Fruit fly (Drosophila melanogaster) whole organism, embryonic: ENCODE measurements around the gene CG7320.
A peak's percentile ranks its signal among the peaks of the same experiment; 100 is the strongest.

Experiments used
- ATbp ChIP-seq: fragments of 200-800 bp; sonication (Bioruptor generic); optimal IDR thresholded peaks from 2 replicates; lab custom pipeline; 2017; ENCODE audit warnings: missing biosample characterization, mild to moderate bottlenecking, missing genetic modification characterization, missing genetic modification reagents
- Aef1 ChIP-seq: fragments of 200-800 bp; sonication (Bioruptor generic); IDR thresholded peaks from 3 replicates; pipeline ENCODE4 v1.3.6; 2022; ENCODE audit warnings: missing biosample characterization, missing genetic modification characterization
- Atf6 ChIP-seq: fragments of 200-800 bp; sonication (Bioruptor generic); IDR thresholded peaks from 2 replicates; pipeline ENCODE4 v1.3.6; 2022; ENCODE audit warnings: missing biosample characterization, missing genetic modification characterization
- Blimp-1 ChIP-seq: fragments of 200-800 bp; sonication (Bioruptor generic); optimal IDR thresholded peaks from 3 replicates; lab custom pipeline; 2018; ENCODE audit warnings: missing biosample characterization, missing genetic modification characterization, mild to moderate bottlenecking, moderate library complexity, missing genetic modification reagents
- BtbVII ChIP-seq: fragments of 200-800 bp; sonication (Bioruptor generic); optimal IDR thresholded peaks from 3 replicates; lab custom pipeline; 2017; ENCODE audit warnings: missing biosample characterization, mild to moderate bottlenecking, missing genetic modification characterization
- Bteb2 ChIP-seq: fragments of 200-800 bp; sonication (Bioruptor generic); optimal IDR thresholded peaks from 2 replicates; lab custom pipeline; 2016; ENCODE audit warnings: missing biosample characterization, missing genetic modification characterization
- CG10431 ChIP-seq: fragments of 200-800 bp; sonication (Bioruptor generic); optimal IDR thresholded peaks from 3 replicates; lab custom pipeline; 2018; ENCODE audit warnings: missing biosample characterization, mild to moderate bottlenecking, missing genetic modification characterization
- CG15696 ChIP-seq: fragments of 200-800 bp; sonication (Bioruptor generic); optimal IDR thresholded peaks from 2 replicates; lab custom pipeline; 2019; ENCODE audit warnings: missing biosample characterization, mild to moderate bottlenecking, missing genetic modification characterization, moderate library complexity
- CG2712 ChIP-seq: fragments of 200-800 bp; optimal IDR thresholded peaks from 3 replicates; lab custom pipeline; 2019; ENCODE audit warnings: missing biosample characterization, mild to moderate bottlenecking, missing genetic modification characterization, moderate library complexity
- CG31388 ChIP-seq: fragments of 200-800 bp; sonication (Bioruptor generic); optimal IDR thresholded peaks from 2 replicates; lab custom pipeline; 2016; ENCODE audit warnings: missing biosample characterization, missing genetic modification characterization
- CG31441 ChIP-seq: fragments of 200-800 bp; sonication (Bioruptor generic); IDR thresholded peaks from 2 replicates; pipeline ENCODE4 v1.3.6; 2022; ENCODE audit warnings: missing biosample characterization, missing genetic modification characterization
- CG32532 ChIP-seq: fragments of 200-800 bp; sonication (Bioruptor generic); IDR thresholded peaks from 2 replicates; pipeline ENCODE4 v1.3.6; 2022; ENCODE audit warnings: missing biosample characterization, missing genetic modification characterization
- CG32772 ChIP-seq: fragments of 200-800 bp; sonication (Bioruptor generic); IDR thresholded peaks from 2 replicates; pipeline ENCODE4 v1.3.6; 2022; ENCODE audit warnings: missing biosample characterization, missing genetic modification characterization
- CG33213 ChIP-seq: fragments of 200-800 bp; sonication (Bioruptor generic); optimal IDR thresholded peaks from 3 replicates; lab custom pipeline; 2016; ENCODE audit warnings: missing biosample characterization, missing genetic modification characterization
- CG3847 ChIP-seq: fragments of 200-800 bp; sonication (Bioruptor generic); IDR thresholded peaks from 2 replicates; pipeline ENCODE4 v1.3.6; 2022; ENCODE audit warnings: missing biosample characterization, missing genetic modification characterization
- CG4360 ChIP-seq: fragments of 200-800 bp; sonication (Bioruptor generic); IDR thresholded peaks from 2 replicates; pipeline ENCODE4 v1.3.6; 2022; ENCODE audit warnings: missing biosample characterization, missing genetic modification characterization
- CG7839 ChIP-seq: fragments of 200-800 bp; sonication (Bioruptor generic); optimal IDR thresholded peaks from 3 replicates; lab custom pipeline; 2018; ENCODE audit warnings: missing biosample characterization, mild to moderate bottlenecking, missing genetic modification characterization, moderate library complexity
- D ChIP-seq, 2 experiments: fragments of 200-800 bp in 1 of 2; fragments of >200 bp in 1 of 2; sonication (Bioruptor generic) in 1 of 2; optimal IDR thresholded peaks; 2 replicates in 1 of 2; 3 replicates in 1 of 2; lab custom pipeline; 2017; ENCODE audit warnings: mild to moderate bottlenecking in 1 of 2, missing biosample characterization in 1 of 2, missing genetic modification characterization in 1 of 2, missing genetic modification reagents in 1 of 2
- Dad ChIP-seq: fragments of 200-800 bp; sonication (Bioruptor generic); optimal IDR thresholded peaks from 3 replicates; lab custom pipeline; 2016; ENCODE audit warnings: missing biosample characterization, missing genetic modification characterization
- Drgx ChIP-seq: fragments of 200-800 bp; sonication (Bioruptor generic); IDR thresholded peaks from 2 replicates; pipeline ENCODE4 v1.3.6; 2022; ENCODE audit warnings: missing biosample characterization, missing genetic modification characterization
- Fer1 ChIP-seq: fragments of 200-800 bp; sonication (Bioruptor generic); optimal IDR thresholded peaks from 2 replicates; lab custom pipeline; 2017; ENCODE audit warnings: missing biosample characterization, mild to moderate bottlenecking, missing genetic modification characterization
- HLH3B ChIP-seq: fragments of 200-800 bp; sonication (Bioruptor generic); IDR thresholded peaks from 2 replicates; pipeline ENCODE4 v1.3.6; 2022; ENCODE audit warnings: missing biosample characterization, missing genetic modification characterization
- Hr3 ChIP-seq: fragments of 200-800 bp; sonication (Bioruptor generic); optimal IDR thresholded peaks from 3 replicates; lab custom pipeline; 2016; ENCODE audit warnings: missing biosample characterization, missing genetic modification characterization
- MTF-1 ChIP-seq: fragments of 200-800 bp; sonication (Bioruptor generic); optimal IDR thresholded peaks from 2 replicates; lab custom pipeline; 2018; ENCODE audit warnings: missing biosample characterization, mild to moderate bottlenecking, missing genetic modification characterization, borderline replicate concordance
- Med ChIP-seq: fragments of 200-800 bp; sonication (Bioruptor generic); peaks from one replicate; lab custom pipeline; 2016; ENCODE audit warnings: missing biosample characterization, missing genetic modification characterization, mild to moderate bottlenecking, inconsistent platforms, moderate library complexity
- Opbp ChIP-seq: fragments of 200-800 bp; sonication (Bioruptor generic); IDR thresholded peaks from 3 replicates; pipeline ENCODE4 v1.3.6; 2022; ENCODE audit warnings: missing biosample characterization, missing genetic modification characterization; ENCODE audit not compliant: partially characterized antibody
- Sry-β ChIP-seq: fragments of 200-800 bp; sonication (Bioruptor generic); optimal IDR thresholded peaks from 2 replicates; lab custom pipeline; 2018; ENCODE audit warnings: missing biosample characterization, mild to moderate bottlenecking, missing genetic modification characterization, moderate library complexity
- TFAM ChIP-seq: fragments of 200-800 bp; sonication (Bioruptor generic); optimal IDR thresholded peaks from 2 replicates; lab custom pipeline; 2017; ENCODE audit warnings: missing biosample characterization, missing genetic modification characterization, inconsistent platforms
- ap ChIP-seq: fragments of 200-800 bp; sonication (Bioruptor generic); IDR thresholded peaks from 2 replicates; pipeline ENCODE4 v1.3.6; 2022; ENCODE audit warnings: missing biosample characterization, missing genetic modification characterization
- ara ChIP-seq: fragments of 200-800 bp; sonication (Bioruptor generic); IDR thresholded peaks from 2 replicates; pipeline ENCODE4 v1.3.6; 2022; ENCODE audit warnings: missing biosample characterization, missing genetic modification characterization
- chinmo ChIP-seq: fragments of 200-800 bp; sonication (Bioruptor generic); IDR thresholded peaks from 4 replicates; pipeline ENCODE4 v1.3.6; 2022; ENCODE audit warnings: missing biosample characterization, missing genetic modification characterization; ENCODE audit not compliant: partially characterized antibody
- corto ChIP-seq: fragments of 200-800 bp; sonication (Bioruptor generic); optimal IDR thresholded peaks from 2 replicates; lab custom pipeline; 2016; ENCODE audit warnings: missing biosample characterization, mild to moderate bottlenecking, missing genetic modification characterization, moderate library complexity
- crp ChIP-seq, 2 experiments: fragments of 200-800 bp; sonication (Bioruptor generic); optimal IDR thresholded peaks; 2 replicates in 1 of 2; 3 replicates in 1 of 2; lab custom pipeline; 2017; ENCODE audit warnings: missing biosample characterization in 2 of 2, missing genetic modification characterization in 2 of 2, mild to moderate bottlenecking in 1 of 2, moderate library complexity in 1 of 2
- cwo ChIP-seq: fragments of 200-800 bp; sonication (Bioruptor generic); optimal IDR thresholded peaks from 3 replicates; lab custom pipeline; 2017; ENCODE audit warnings: missing biosample characterization, missing genetic modification characterization, mild to moderate bottlenecking, moderate library complexity, missing genetic modification reagents
- ewg ChIP-seq: fragments of 200-800 bp; sonication (Bioruptor generic); optimal IDR thresholded peaks from 3 replicates; lab custom pipeline; 2017; ENCODE audit warnings: mild to moderate bottlenecking, missing biosample characterization, missing genetic modification reagents, missing genetic modification characterization
- fd96Cb ChIP-seq: fragments of 200-800 bp; sonication (Bioruptor generic); optimal IDR thresholded peaks from 2 replicates; lab custom pipeline; 2018; ENCODE audit warnings: missing biosample characterization, mild to moderate bottlenecking, missing genetic modification characterization, moderate library complexity
- grau ChIP-seq: fragments of 200-800 bp; optimal IDR thresholded peaks from 3 replicates; lab custom pipeline; 2019; ENCODE audit warnings: missing biosample characterization, mild to moderate bottlenecking, missing genetic modification characterization, moderate library complexity
- kay ChIP-seq: fragments of 200-800 bp; sonication (Bioruptor generic); optimal IDR thresholded peaks from 2 replicates; lab custom pipeline; 2016; ENCODE audit warnings: missing biosample characterization, missing genetic modification characterization
- knrl ChIP-seq: fragments of 200-800 bp; sonication (Bioruptor generic); IDR thresholded peaks from 3 replicates; pipeline ENCODE4 v1.3.6; 2022; ENCODE audit warnings: missing biosample characterization, missing genetic modification characterization; ENCODE audit not compliant: partially characterized antibody
- lbe ChIP-seq: fragments of 200-800 bp; sonication (Bioruptor generic); optimal IDR thresholded peaks from 2 replicates; lab custom pipeline; 2016; ENCODE audit warnings: missing biosample characterization, mild to moderate bottlenecking, missing genetic modification characterization
- nom ChIP-seq: fragments of 200-800 bp; sonication (Bioruptor generic); optimal IDR thresholded peaks from 2 replicates; lab custom pipeline; 2017; ENCODE audit warnings: missing biosample characterization, missing genetic modification characterization, mild to moderate bottlenecking, moderate library complexity, missing genetic modification reagents
- pum ChIP-seq: fragments of 200-800 bp; sonication (Bioruptor generic); optimal IDR thresholded peaks from 2 replicates; lab custom pipeline; 2016; ENCODE audit warnings: missing biosample characterization, missing genetic modification characterization
- ranshi ChIP-seq: fragments of 200-800 bp; sonication (Bioruptor generic); IDR thresholded peaks from 2 replicates; pipeline ENCODE4 v1.3.6; 2022; ENCODE audit warnings: missing biosample characterization, missing genetic modification characterization
- rib ChIP-seq: fragments of 200-800 bp; sonication (Bioruptor generic); IDR thresholded peaks from 2 replicates; pipeline ENCODE4 v1.3.6; 2022; ENCODE audit warnings: missing biosample characterization, missing genetic modification characterization
- row ChIP-seq: fragments of 200-800 bp; sonication (Bioruptor generic); IDR thresholded peaks from 3 replicates; pipeline ENCODE4 v1.3.6; 2022; ENCODE audit warnings: missing biosample characterization, missing genetic modification characterization
- sd ChIP-seq: fragments of 200-800 bp; sonication (Bioruptor generic); optimal IDR thresholded peaks from 3 replicates; lab custom pipeline; 2018; ENCODE audit warnings: missing biosample characterization, mild to moderate bottlenecking, missing genetic modification characterization, moderate library complexity
- sens ChIP-seq: fragments of 200-800 bp; sonication (Bioruptor generic); peaks from one replicate; lab custom pipeline; 2016; ENCODE audit warnings: missing biosample characterization, missing genetic modification characterization
- sisA ChIP-seq: fragments of 200-800 bp; sonication (Bioruptor generic); IDR thresholded peaks from 2 replicates; pipeline ENCODE4 v1.3.6; 2022; ENCODE audit warnings: missing biosample characterization, missing genetic modification characterization
- sob ChIP-seq: fragments of 200-800 bp; sonication (Bioruptor generic); IDR thresholded peaks from 2 replicates; pipeline ENCODE4 v1.3.6; 2022; ENCODE audit warnings: missing biosample characterization, missing genetic modification characterization
- stc ChIP-seq: fragments of 200-800 bp; sonication (Bioruptor generic); IDR thresholded peaks from 2 replicates; pipeline ENCODE4 v1.3.6; 2022; ENCODE audit warnings: missing biosample characterization, missing genetic modification characterization
- unc-4 ChIP-seq: fragments of 200-800 bp; sonication (Bioruptor generic); IDR thresholded peaks from 2 replicates; pipeline ENCODE4 v1.3.6; 2022; ENCODE audit warnings: missing biosample characterization, missing genetic modification characterization; ENCODE audit not compliant: partially characterized antibody

Gene CG7320

DNA sequence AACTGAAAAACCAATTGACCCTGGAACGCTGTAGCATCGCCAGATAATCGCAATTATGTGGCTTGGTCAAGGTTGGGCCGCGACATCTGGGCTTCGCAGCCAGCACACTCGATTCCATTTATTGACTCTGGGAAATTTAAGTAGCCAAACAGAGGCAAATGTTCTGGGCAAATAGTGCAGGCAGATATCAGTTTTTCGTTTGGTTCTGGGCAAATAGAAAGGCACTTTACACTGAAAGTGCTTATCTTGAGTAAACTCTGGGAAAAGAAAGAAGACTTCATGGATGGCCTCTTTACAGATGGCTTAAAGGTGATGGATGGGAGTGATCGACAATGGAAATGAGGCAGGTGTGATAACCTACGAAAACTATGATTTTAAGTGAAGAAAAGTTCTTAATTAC is 40.8 kb downstream of the CG7320 start (continued):
- TF ChIP-seq Drgx (GFP tag; lab: Robert Waterston, UW) (no peak), BtbVII (GFP tag; lab: Kevin White, UChicago) (no peak), crp (GFP tag; optimal IDR thresholded peaks at IDR 0.05; lab: Kevin White, UChicago) (no peak), ap (GFP tag; lab: Robert Waterston, UW) (no peak), knrl (GFP tag; lab: Robert Waterston, UW) (no peak), ara (peak; percentile 31; the same call in 1 of the 2 replicates), CG15696 (tag; lab: Kevin White, UChicago) (peak; percentile 88), Hr3 (no peak), CG31388 (GFP tag; lab: Kevin White, UChicago) (no peak), unc-4 (GFP tag; lab: Robert Waterston, UW) (no peak), MTF-1 (peak; percentile 62), Atf6 (no peak), Med (GFP tag; lab: Kevin White, UChicago) (no peak), Bteb2 (no peak), Opbp (GFP tag; lab: Robert Waterston, UW) (no peak), lbe (GFP tag; lab: Kevin White, UChicago) (no peak), CG4360 (GFP tag; lab: Robert Waterston, UW) (no peak), CG32772 (GFP tag; lab: Robert Waterston, UW) (no peak), chinmo (GFP tag; lab: Robert Waterston, UW) (no peak), CG3847 (GFP tag; lab: Robert Waterston, UW) (no peak), Fer1 (GFP tag; lab: Kevin White, UChicago) (no peak), ewg (GFP tag; lab: Kevin White, UChicago) (no peak), rib (no peak), HLH3B (GFP tag; lab: Robert Waterston, UW) (no peak), corto (GFP tag; lab: Kevin White, UChicago) (no peak), kay (GFP tag; lab: Kevin White, UChicago) (peak; percentile 9), grau (tag; lab: Kevin White, UChicago) (no peak), CG33213 (no peak), TFAM (GFP tag; lab: Kevin White, UChicago) (no peak), sob (no peak), Sry-β (GFP tag; lab: Kevin White, UChicago) (peak; percentile 9), CG32532 (GFP tag; lab: Robert Waterston, UW) (no peak), CG10431 (peak; percentile 52), Aef1 (GFP tag; lab: Robert Waterston, UW) (no peak), CG7839 (tag; lab: Kevin White, UChicago) (no peak), ranshi (GFP tag; lab: Robert Waterston, UW) (no peak)

DNA sequence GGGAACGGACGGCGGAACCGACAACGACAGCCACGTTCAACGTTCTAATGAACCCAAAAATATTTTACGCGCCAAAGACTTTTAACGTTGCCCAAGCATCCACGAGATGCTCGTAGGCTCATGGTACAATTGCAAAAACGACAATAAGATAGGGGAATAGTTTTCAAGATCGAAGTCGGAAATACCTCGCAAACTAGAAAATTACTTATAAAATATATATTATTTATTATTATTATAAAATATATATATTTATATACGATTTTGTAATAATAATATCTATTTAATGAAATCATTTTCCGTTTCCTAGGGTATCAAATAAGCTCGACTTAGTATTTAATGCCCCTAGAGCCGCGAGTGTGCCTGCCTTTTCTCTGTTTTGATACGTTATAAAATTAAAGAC is 41.9 kb downstream of the CG7320 start:
- TF ChIP-seq Blimp-1 (peak; percentile 63), fd96Cb (tag; lab: Kevin White, UChicago) (peak; percentile 37), cwo (GFP tag; lab: Kevin White, UChicago) (peak; percentile 22), Drgx (GFP tag; lab: Robert Waterston, UW) (peak; percentile 77), sd (tag; lab: Kevin White, UChicago) (no peak), CG2712 (tag; lab: Kevin White, UChicago) (peak; percentile 83), CG15696 (tag; lab: Kevin White, UChicago) (peak; percentile 52), D (optimal IDR thresholded peaks at IDR 0.05; lab: Kevin White, UChicago) (no peak), D (GFP tag; optimal IDR thresholded peaks at IDR 0.05; lab: Kevin White, UChicago) (peak; percentile 43), CG31441 (GFP tag; lab: Robert Waterston, UW) (peak; percentile 66), sens (peak; percentile 66), pum (GFP tag; lab: Kevin White, UChicago) (no peak), ATbp (peak; percentile 32), row (GFP tag; lab: Robert Waterston, UW) (peak; percentile 27; the same call in 1 of the 3 replicates), sisA (GFP tag; lab: Robert Waterston, UW) (peak; percentile 43; the same call in 1 of the 2 replicates), Dad (GFP tag; lab: Kevin White, UChicago) (no peak), nom (GFP tag; lab: Kevin White, UChicago) (peak; percentile 39), stc (GFP tag; lab: Robert Waterston, UW) (peak; percentile 26; the same call in 1 of the 2 replicates)
